Worm (Caenorhabditis elegans): ENCODE measurements around the gene C45G9.11.
A peak's percentile ranks its signal among the peaks of the same experiment; 100 is the strongest.

C45G9.11 gene

DNA sequence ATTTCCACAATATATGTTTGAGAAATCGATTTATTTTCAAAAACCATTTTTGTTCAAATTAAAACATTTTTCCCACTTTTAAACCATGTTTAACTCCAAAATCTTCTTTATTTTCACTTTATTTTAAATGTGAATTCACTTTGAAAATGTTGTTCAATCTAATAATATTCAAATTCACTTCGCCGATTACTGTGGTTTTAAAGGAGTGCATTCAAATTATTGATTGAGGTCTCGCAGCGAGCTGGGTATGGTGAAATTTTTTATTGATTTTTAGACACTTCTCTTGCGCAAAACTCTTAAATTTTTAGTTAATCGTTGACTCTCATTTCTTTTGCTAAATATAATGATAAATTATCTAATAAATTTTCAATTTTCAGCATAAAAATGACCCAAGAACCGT, 20.8 kb downstream of the C45G9.11 start, which contains the start of gene C45G9.5:
C45G9.5 (plus strand) TSS at position 378 of the 400 bp plus-strand sequence.
- no peak for TF ChIP-seq nfya-1 (tag; optimal IDR thresholded peaks at IDR 0.05; ENCODE audit: insufficient read depth)

ce11 chrIII:5047175-5047574, 21.4 kb downstream of the C45G9.11 start, which contains the start of gene txbp-3:
txbp-3 (minus strand) TSS chrIII:5047459.
- TF ChIP-seq nhr-43 (tag; optimal IDR thresholded peaks at IDR 0.05; ENCODE audit: poor library complexity, severe bottlenecking): peak; percentile 9
- TF ChIP-seq nhr-23 (tag; optimal IDR thresholded peaks at IDR 0.05): peak; percentile 27
- TF ChIP-seq snpc-4 (tag; optimal IDR thresholded peaks at IDR 0.05): peak; percentile 80
- no peak for TF ChIP-seq fkh-2 (tag; optimal IDR thresholded peaks at IDR 0.05)
- TF ChIP-seq lin-15B (tag; optimal IDR thresholded peaks at IDR 0.05): peak; percentile 70
- TF ChIP-seq elt-2 (tag; optimal IDR thresholded peaks at IDR 0.05): peak; percentile 74
- TF ChIP-seq nhr-12 (tag; optimal IDR thresholded peaks at IDR 0.05): no peak
- TF ChIP-seq eor-1 (tag; optimal IDR thresholded peaks at IDR 0.05): no peak
- peak; percentile 95 for TF ChIP-seq nhr-25 (tag; optimal IDR thresholded peaks at IDR 0.05)
- peak; percentile 23 for TF ChIP-seq lin-39 (tag; optimal IDR thresholded peaks at IDR 0.05)
- TF ChIP-seq nhr-11 (tag; optimal IDR thresholded peaks at IDR 0.05): no peak
- TF ChIP-seq egl-27 (tag; optimal IDR thresholded peaks at IDR 0.05): no peak
- TF ChIP-seq R02D3.7 (tag; optimal IDR thresholded peaks at IDR 0.05): no peak
- TF ChIP-seq ztf-11 (tag; optimal IDR thresholded peaks at IDR 0.05): no peak
- TF ChIP-seq elt-3 (tag; optimal IDR thresholded peaks at IDR 0.05): no peak
- TF ChIP-seq pqm-1 (tag; optimal IDR thresholded peaks at IDR 0.05): peak; percentile 0
- TF ChIP-seq egl-5 (tag; optimal IDR thresholded peaks at IDR 0.05): no peak
- peak; percentile 32 for TF ChIP-seq pha-4 (tag; optimal IDR thresholded peaks at IDR 0.05)
- peak; percentile 5 for TF ChIP-seq jun-1 (tag; optimal IDR thresholded peaks at IDR 0.05)
- TF ChIP-seq fkh-10 (GFP tag; optimal IDR thresholded peaks at IDR 0.05): peak; percentile 17
- no peak for TF ChIP-seq nhr-28 (tag; optimal IDR thresholded peaks at IDR 0.05)
- no peak for TF ChIP-seq tbx-2 (tag; optimal IDR thresholded peaks at IDR 0.05)
- TF ChIP-seq nfya-1 (tag; optimal IDR thresholded peaks at IDR 0.05; ENCODE audit: insufficient read depth): peak; percentile 20

DNA sequence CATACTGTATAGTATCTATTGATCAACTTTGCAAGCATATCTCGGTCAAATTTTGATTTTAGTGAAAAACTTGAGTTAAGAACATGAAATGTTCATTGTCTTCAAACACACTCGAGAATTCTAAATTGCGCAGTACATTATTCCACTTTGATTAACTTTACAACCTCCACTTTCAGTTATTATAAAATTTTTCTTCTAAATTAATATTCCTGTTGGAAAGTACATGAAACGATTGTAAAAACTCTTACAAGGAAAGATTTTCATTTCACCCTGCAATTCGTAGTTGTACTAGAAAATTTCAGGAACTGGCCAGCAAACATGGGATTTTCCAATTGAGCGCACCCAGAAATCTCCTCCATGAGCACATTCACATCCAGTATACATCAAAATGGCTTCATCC, 23.8 kb downstream of the C45G9.11 start, which contains the start of gene C45G9.14:
C45G9.14 (plus strand) TSS at position 301 of the 400 bp plus-strand sequence.
- TF ChIP-seq lsy-12 (tag; optimal IDR thresholded peaks at IDR 0.05): no peak
- TF ChIP-seq aly-2 (tag; optimal IDR thresholded peaks at IDR 0.05): no peak
- no peak for TF ChIP-seq tbx-2 (tag; optimal IDR thresholded peaks at IDR 0.05)
- TF ChIP-seq ztf-11 (tag; optimal IDR thresholded peaks at IDR 0.05): no peak
- no peak for TF ChIP-seq sea-2 (GFP tag; optimal IDR thresholded peaks at IDR 0.05)
- no peak for TF ChIP-seq fos-1 (tag; optimal IDR thresholded peaks at IDR 0.05)
- TF ChIP-seq fkh-10 (GFP tag; optimal IDR thresholded peaks at IDR 0.05): no peak
- TF ChIP-seq elt-3 (tag; optimal IDR thresholded peaks at IDR 0.05): no peak
- no peak for TF ChIP-seq R02D3.7 (tag; optimal IDR thresholded peaks at IDR 0.05)
- TF ChIP-seq daf-12 (tag; optimal IDR thresholded peaks at IDR 0.05): no peak
- no peak for TF ChIP-seq snpc-4 (tag; optimal IDR thresholded peaks at IDR 0.05)
- TF ChIP-seq mdl-1 (tag; optimal IDR thresholded peaks at IDR 0.05): no peak

DNA sequence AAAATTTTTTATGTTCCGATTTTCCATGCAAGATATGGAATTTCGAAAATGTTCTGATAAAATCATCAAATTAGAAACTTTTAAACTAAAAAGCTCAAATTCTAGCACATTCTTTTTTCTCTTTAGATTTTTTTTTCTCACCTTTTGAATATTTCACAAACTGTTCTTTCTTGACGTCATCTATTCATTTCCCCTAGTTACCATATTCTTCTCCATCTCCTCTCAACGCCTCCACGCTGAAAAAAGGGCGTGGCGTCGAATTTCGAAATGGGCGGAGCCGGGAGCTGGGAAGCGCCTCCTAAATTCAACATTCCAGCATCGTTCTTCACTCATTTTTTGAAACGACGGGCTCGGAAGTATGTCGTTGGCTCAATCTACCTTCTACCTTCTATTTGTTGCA, 26.4 kb downstream of the C45G9.11 start, which contains the start of gene nlp-43:
nlp-43 (plus strand) TSS at position 301 of the 400 bp plus-strand sequence.
- no peak for TF ChIP-seq R02D3.7 (tag; optimal IDR thresholded peaks at IDR 0.05)
- TF ChIP-seq fkh-2 (tag; optimal IDR thresholded peaks at IDR 0.05): no peak
- TF ChIP-seq mdl-1 (tag; optimal IDR thresholded peaks at IDR 0.05): no peak
- TF ChIP-seq ceh-16 (tag; optimal IDR thresholded peaks at IDR 0.05): no peak
- no peak for TF ChIP-seq tbx-2 (tag; optimal IDR thresholded peaks at IDR 0.05)
- TF ChIP-seq skn-1 (tag; optimal IDR thresholded peaks at IDR 0.05): no peak

DNA sequence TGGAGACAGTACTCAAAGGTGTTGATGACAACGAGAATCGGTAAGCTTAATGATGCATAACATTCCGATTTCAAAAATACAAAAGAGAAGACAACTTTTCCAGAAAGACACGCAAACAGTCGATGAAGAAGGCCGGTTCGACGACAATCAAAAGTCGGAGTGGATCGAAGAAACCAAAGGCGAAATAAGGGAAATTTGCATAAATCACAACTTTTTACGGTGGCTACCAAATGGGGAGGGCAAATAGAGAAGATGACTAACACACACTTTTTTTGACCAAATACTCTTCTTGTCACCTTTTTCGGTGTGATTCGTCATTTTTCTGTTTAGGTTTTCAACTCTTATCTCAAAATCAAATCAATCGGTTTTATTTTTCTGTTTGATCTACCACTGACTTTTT, 32.4 kb downstream of the C45G9.11 start, which contains the start of gene C45G9.6:
C45G9.6 (plus strand) TSS at position 301 of the 400 bp plus-strand sequence.
- TF ChIP-seq unc-39 (tag; optimal IDR thresholded peaks at IDR 0.05): no peak
- no peak for TF ChIP-seq lsy-12 (tag; optimal IDR thresholded peaks at IDR 0.05)
- TF ChIP-seq skn-1 (tag; optimal IDR thresholded peaks at IDR 0.05): no peak
- TF ChIP-seq snpc-4 (tag; optimal IDR thresholded peaks at IDR 0.05): no peak
- TF ChIP-seq aly-2 (tag; optimal IDR thresholded peaks at IDR 0.05): no peak
- TF ChIP-seq nhr-25 (tag; optimal IDR thresholded peaks at IDR 0.05): no peak
- TF ChIP-seq egl-5 (tag; optimal IDR thresholded peaks at IDR 0.05): peak; percentile 4
- TF ChIP-seq nfya-1 (tag; optimal IDR thresholded peaks at IDR 0.05; ENCODE audit: insufficient read depth): no peak

Data from whole organism, L3 larva.